Worm (Caenorhabditis elegans) whole organism, mixed stage, embryonic: ENCODE measurements around the gene flp-6.

Experiments used
- elt-1 ChIP-seq: sonication (generic microtip); optimal IDR thresholded peaks from 2 replicates; lab custom pipeline; 2017; ENCODE audit warnings: missing genetic modification characterization, mild to moderate bottlenecking, missing compliant biosample characterization, antibody characterized with exemption, moderate library complexity, borderline replicate concordance; ENCODE audit not compliant: insufficient read depth
- nhr-12 ChIP-seq: fragments of 150-350 bp; optimal IDR thresholded peaks from 2 replicates; lab custom pipeline; 2014; ENCODE audit warnings: missing biosample characterization, missing genetic modification characterization
- nhr-28 ChIP-seq: fragments of 150-350 bp; optimal IDR thresholded peaks from 2 replicates; lab custom pipeline; 2014; ENCODE audit warnings: missing biosample characterization, missing genetic modification characterization
- nhr-76 ChIP-seq: sonication (generic microtip); optimal IDR thresholded peaks from 2 replicates; lab custom pipeline; 2017; ENCODE audit warnings: missing biosample characterization, missing genetic modification characterization
- pha-4 ChIP-seq: fragments of 150-350 bp; optimal IDR thresholded peaks from 2 replicates; lab custom pipeline; 2018; ENCODE audit warnings: missing biosample characterization, missing genetic modification reagents, missing genetic modification characterization
- ztf-11 ChIP-seq: fragments of 150-350 bp; optimal IDR thresholded peaks from 2 replicates; lab custom pipeline; 2014; ENCODE audit warnings: missing biosample characterization, missing genetic modification characterization

ce11 chrV:9465529-9465928 lies 6.2 kb upstream of the flp-6 start:
- no peak for TF ChIP-seq pha-4 (tag; lab: Kevin White, UChicago)
- TF ChIP-seq nhr-12 = no peak
- no peak for TF ChIP-seq elt-1
- no peak for TF ChIP-seq nhr-28 (tag; lab: Kevin White, UChicago)
- TF ChIP-seq ztf-11 (tag; lab: Kevin White, UChicago) = no peak
- no peak for TF ChIP-seq nhr-76 (tag; lab: Kevin White, UChicago)
